Fruit fly (Drosophila melanogaster): Measurements from ENCODE around the gene CG7202.

The CG7202 gene

DNA sequence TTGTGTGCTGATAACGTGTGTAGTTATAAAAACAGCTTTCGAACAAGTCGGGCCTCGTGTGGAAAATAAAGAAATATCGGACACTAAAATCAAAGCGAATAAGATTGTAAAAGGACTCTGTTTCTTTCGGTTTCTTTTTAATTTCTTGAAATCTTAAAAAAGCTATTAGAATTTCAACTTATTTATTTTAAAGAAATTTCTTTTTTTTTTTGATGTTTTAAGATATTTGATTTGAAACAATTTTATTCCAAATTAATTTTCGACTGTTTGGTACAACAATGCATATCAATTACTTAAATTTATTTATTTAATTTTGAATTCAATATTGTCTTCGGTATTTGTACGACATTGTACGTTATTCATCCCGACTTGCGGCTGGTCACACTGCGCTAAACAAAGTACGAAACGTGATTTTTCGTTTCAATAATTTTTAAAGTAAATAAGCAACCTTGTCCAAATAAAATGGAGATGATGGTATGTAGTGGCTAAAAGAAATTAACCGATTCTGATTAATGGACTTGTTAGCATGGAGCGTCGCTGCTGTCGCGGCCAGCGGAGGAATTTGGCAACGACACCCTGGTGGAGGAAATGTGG is at the start of gene CG7202, which contains the start of gene CG7519:
CG7202 (minus strand) TSS at position 51 of the 594 bp plus-strand sequence.
CG7519 (plus strand) TSS at position 361 of the 594 bp plus-strand sequence.
- TF ChIP-seq ttk (optimal IDR thresholded peaks at IDR 0.05) (no peak), psq (optimal IDR thresholded peaks at IDR 0.05) (no peak), insv (optimal IDR thresholded peaks at IDR 0.05) (no peak), Sin3A (optimal IDR thresholded peaks at IDR 0.05) (no peak), Myc (optimal IDR thresholded peaks at IDR 0.05) (no peak), h (optimal IDR thresholded peaks at IDR 0.05) (no peak)

DNA sequence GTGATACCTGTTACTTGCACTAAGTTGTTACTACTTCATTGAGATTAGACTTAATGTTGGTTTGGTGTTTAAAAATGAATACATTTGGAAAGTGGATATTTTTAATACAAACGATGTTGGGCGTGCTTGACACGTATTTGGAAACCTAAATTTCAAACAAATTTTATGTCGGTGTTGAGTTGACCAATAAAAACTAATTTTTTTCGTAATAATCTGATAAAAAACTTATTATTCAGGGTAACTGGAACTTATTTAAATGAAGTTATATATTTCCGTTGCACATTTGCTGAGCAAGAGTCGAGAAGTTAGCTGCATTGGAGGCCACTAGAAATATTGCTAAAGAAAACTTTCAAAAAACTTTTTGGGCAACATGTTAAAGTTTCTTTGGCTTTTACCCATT is 49.5 kb upstream of the CG7202 start, which contains the start of gene CG33290:
CG33290 (plus strand) TSS at position 301 of the 400 bp plus-strand sequence.
- no peak for TF ChIP-seq Myc (optimal IDR thresholded peaks at IDR 0.05)
- TF ChIP-seq psq (optimal IDR thresholded peaks at IDR 0.05) = no peak
- no peak for TF ChIP-seq insv (optimal IDR thresholded peaks at IDR 0.05)
- TF ChIP-seq ttk (optimal IDR thresholded peaks at IDR 0.05) = no peak
- no peak for TF ChIP-seq Sin3A (optimal IDR thresholded peaks at IDR 0.05)
- TF ChIP-seq h (optimal IDR thresholded peaks at IDR 0.05) = no peak

DNA sequence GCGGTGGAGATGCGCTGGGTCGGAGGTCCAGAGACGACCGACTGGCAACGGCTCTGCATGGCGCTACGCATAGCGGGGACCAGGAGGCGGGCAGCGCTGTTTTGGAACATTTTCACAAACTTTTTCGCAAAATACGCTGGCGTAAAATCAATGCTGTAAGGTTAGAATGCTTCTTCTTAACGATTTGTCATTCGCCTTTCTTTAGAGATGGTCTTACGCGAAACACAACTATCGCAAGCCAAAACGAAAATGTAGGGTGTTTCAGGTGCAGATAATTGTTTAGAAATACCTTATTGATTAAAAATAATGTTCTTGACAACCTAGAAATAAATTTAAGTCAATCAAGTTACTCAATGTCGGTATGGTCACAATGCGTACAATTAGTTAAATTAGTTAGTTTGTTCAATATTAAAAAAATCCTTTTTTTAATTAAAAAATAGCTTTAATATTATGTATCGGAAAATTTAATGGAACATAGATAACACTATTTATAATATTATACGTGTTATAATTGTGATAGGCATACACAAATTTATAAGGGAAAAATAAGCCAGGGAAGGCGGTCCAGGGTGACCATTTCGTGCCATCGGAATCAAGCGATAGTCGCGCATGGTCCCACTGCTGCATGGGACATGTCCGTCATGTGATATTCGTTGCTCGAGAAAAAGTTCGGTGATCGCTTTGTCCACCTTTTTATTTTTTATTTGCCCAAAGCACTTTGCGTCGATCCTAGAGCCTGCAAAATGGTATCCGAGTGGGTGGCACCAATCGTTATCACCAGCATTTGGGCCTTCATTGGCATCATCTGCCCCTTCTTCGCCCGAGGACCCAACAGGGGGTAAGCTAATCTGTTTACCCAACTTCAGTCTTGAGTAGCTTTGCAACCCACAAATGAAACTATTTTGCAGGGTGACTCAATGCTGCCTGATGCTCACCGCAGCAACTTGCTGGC is 46.9 kb upstream of the CG7202 start, which contains the start of the genes COX8 and VhaM9.7-b:
COX8 (minus strand) TSS at position 203 of the 952 bp plus-strand sequence.
VhaM9.7-b (plus strand) TSS at position 618 of the 952 bp plus-strand sequence.
- TF ChIP-seq h (optimal IDR thresholded peaks at IDR 0.05) (no peak), Myc (optimal IDR thresholded peaks at IDR 0.05) (no peak), Sin3A (optimal IDR thresholded peaks at IDR 0.05) (no peak), ttk (optimal IDR thresholded peaks at IDR 0.05) (no peak), psq (optimal IDR thresholded peaks at IDR 0.05) (no peak), insv (optimal IDR thresholded peaks at IDR 0.05) (no peak)

DNA sequence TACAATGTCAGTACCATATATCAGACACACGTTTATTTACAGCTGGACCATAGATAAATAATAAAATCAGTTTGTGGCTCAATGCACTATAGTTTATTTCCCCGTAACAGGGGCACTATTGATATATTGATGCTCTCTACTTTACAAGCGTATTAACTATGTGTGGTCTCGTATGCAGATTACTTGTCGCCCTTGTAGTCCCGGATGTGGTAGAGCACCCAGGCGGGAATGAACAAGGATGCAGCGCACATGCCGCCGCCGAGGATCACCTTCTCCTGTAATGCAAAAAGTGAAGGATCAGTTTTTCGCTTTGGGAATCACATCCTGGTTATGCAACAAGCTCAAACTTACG is 46.3 kb upstream of the CG7202 start:
- TF ChIP-seq Sin3A (optimal IDR thresholded peaks at IDR 0.05) = no peak
- TF ChIP-seq insv (optimal IDR thresholded peaks at IDR 0.05) = no peak
- TF ChIP-seq h (optimal IDR thresholded peaks at IDR 0.05) = no peak
- TF ChIP-seq ttk (optimal IDR thresholded peaks at IDR 0.05) = no peak
- TF ChIP-seq Myc (optimal IDR thresholded peaks at IDR 0.05) = no peak
- TF ChIP-seq psq (optimal IDR thresholded peaks at IDR 0.05) = no peak

- no peak for TF ChIP-seq psq (optimal IDR thresholded peaks at IDR 0.05)
- TF ChIP-seq Myc (optimal IDR thresholded peaks at IDR 0.05) = no peak
- no peak for TF ChIP-seq Sin3A (optimal IDR thresholded peaks at IDR 0.05)
- TF ChIP-seq h (optimal IDR thresholded peaks at IDR 0.05) = no peak
- TF ChIP-seq ttk (optimal IDR thresholded peaks at IDR 0.05) = no peak
- TF ChIP-seq insv (optimal IDR thresholded peaks at IDR 0.05) = no peak
Measured at dm6 chr3L:21536857-21537256, 44.3 kb upstream of the CG7202 start, which contains the start of gene Rpn10. TSS of gene Rpn10 (plus strand) at chr3L:21537000.

DNA sequence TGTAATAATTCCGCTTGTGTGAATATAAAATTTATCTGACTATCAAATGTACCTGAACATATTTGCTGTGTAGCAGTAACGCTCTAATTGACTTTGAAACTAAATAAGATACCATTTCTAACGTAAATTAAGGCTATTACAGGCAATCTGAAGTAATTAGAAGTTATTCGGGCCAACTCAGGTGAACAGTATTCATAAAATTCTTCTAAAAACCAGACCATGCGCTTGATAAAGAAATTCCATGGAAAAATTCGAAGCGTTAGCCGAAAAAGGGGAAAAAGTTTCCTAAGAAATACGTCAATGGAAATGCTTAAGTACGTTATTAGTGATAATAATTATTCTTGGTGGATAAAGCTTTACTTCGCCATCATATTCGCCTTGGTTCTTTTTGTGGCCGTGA is 41.8 kb upstream of the CG7202 start, which contains the start of gene ppk5:
ppk5 (plus strand) TSS at position 301 of the 400 bp plus-strand sequence.
- TF ChIP-seq ttk (optimal IDR thresholded peaks at IDR 0.05) (no peak), h (optimal IDR thresholded peaks at IDR 0.05) (no peak), insv (optimal IDR thresholded peaks at IDR 0.05) (no peak), Myc (optimal IDR thresholded peaks at IDR 0.05) (no peak), Sin3A (optimal IDR thresholded peaks at IDR 0.05) (no peak), psq (optimal IDR thresholded peaks at IDR 0.05) (no peak)

DNA sequence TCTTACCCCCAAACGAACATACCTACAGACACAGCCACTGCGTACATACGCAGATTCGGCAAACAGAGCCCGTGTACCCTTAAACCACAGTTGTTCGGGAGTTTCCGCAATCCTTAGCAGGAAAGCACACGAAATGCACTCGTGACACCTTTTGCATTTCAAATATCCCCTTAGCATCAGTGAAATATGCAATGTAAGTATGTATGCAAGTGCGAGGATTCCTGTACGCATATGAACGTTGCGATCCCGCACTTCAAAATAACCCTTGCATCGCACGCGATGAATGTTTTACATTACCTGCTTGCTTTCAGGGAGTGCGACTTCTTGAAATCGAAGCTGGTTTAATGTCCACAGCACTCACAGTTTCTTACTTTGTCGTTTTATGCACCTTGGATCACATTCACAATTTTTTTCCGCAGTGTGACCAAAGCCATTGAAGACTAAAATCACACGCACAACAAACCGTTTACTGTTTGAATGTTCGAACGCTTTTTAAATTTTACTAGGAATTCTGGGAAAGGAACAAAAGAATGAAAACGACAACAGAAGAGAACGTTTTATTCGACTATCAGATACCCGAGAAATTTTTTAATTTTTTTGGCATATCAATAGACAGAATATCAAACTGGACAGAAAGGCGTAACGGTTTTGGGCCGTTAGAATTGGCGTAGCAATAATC is 40.8 kb upstream of the CG7202 start, which contains the start of gene Mkrn1:
Mkrn1 (minus strand) TSS at position 444 of the 679 bp plus-strand sequence.
- TF ChIP-seq Myc (optimal IDR thresholded peaks at IDR 0.05) (no peak), insv (optimal IDR thresholded peaks at IDR 0.05) (no peak), ttk (optimal IDR thresholded peaks at IDR 0.05) (no peak), psq (optimal IDR thresholded peaks at IDR 0.05) (no peak), h (optimal IDR thresholded peaks at IDR 0.05) (no peak), Sin3A (optimal IDR thresholded peaks at IDR 0.05) (no peak)

- TF ChIP-seq psq (optimal IDR thresholded peaks at IDR 0.05) (no peak), insv (optimal IDR thresholded peaks at IDR 0.05) (no peak), h (optimal IDR thresholded peaks at IDR 0.05) (no peak), ttk (optimal IDR thresholded peaks at IDR 0.05) (no peak), Myc (optimal IDR thresholded peaks at IDR 0.05) (no peak), Sin3A (optimal IDR thresholded peaks at IDR 0.05) (no peak)
Measured at dm6 chr3L:21529108-21529507, 36.5 kb upstream of the CG7202 start, which contains the start of gene Arv1. TSS of gene Arv1 (minus strand) at chr3L:21529333.

dm6 chr3L:21524071-21524889 is 31.7 kb upstream of the CG7202 start:
- no peak for TF ChIP-seq ttk (optimal IDR thresholded peaks at IDR 0.05)
- no peak for TF ChIP-seq h (optimal IDR thresholded peaks at IDR 0.05)
- no peak for TF ChIP-seq insv (optimal IDR thresholded peaks at IDR 0.05)
- TF ChIP-seq Sin3A (optimal IDR thresholded peaks at IDR 0.05) = no peak
- TF ChIP-seq psq (optimal IDR thresholded peaks at IDR 0.05) = no peak
- TF ChIP-seq Myc (optimal IDR thresholded peaks at IDR 0.05) = no peak

DNA sequence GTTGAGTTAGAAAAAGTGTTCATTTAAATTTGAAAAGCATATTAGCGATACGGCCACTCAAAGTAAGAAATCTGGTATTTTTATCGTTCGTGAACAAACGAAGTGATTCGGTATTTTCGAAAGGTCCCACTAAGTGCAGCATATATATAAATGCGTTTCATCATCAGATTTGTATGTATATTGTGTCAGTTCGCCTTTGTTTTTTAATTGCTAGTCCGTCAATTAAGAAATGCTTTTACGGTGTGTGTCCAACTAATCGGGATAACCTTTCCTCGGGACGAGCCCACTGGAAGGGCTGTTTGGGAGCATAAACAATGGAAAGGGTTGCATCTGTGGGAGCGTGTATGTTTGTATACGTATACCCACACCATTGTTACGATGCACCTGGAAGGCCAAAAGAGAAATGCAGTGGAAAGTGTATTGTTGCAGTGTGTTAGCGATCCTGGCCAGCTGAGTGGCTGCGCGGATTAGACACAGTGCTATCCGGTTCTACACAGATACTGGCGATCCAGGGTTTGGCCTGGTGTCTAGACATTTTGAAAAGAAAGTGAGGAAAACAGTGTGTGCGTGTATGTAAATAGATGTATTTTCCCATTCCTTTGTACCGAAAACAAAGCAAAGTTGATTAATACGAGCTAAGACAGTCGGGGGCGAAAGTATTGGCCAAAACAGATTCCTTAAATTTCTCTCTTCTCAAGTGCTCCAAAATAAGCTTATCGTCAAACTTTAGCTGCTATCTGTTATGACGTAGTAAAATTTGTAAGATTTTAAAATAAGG is 30.7 kb upstream of the CG7202 start, which contains the start of gene CG7611:
CG7611 (plus strand) TSS at position 128 of the 778 bp plus-strand sequence.
- TF ChIP-seq Sin3A (optimal IDR thresholded peaks at IDR 0.05) = no peak
- no peak for TF ChIP-seq Myc (optimal IDR thresholded peaks at IDR 0.05)
- no peak for TF ChIP-seq psq (optimal IDR thresholded peaks at IDR 0.05)
- no peak for TF ChIP-seq h (optimal IDR thresholded peaks at IDR 0.05)
- TF ChIP-seq insv (optimal IDR thresholded peaks at IDR 0.05) = no peak
- TF ChIP-seq ttk (optimal IDR thresholded peaks at IDR 0.05) = no peak

Data from Kc167 (cell line).